Fruit fly (Drosophila melanogaster): ENCODE results near the gene CG15772.

Gene CG15772

dm6 chrX:5741625-5742024 lies 10.4 kb upstream of the CG15772 start:
- no peak for TF ChIP-seq noc (tag; optimal IDR thresholded peaks at IDR 0.05)

dm6 chrX:5744277-5744846 lies 7.7 kb upstream of the CG15772 start:
- TF ChIP-seq noc (tag; optimal IDR thresholded peaks at IDR 0.05) = no peak

dm6 chrX:5744992-5745732 lies 6.9 kb upstream of the CG15772 start:
- peak; percentile 16 for TF ChIP-seq noc (tag; optimal IDR thresholded peaks at IDR 0.05)

dm6 chrX:5745840-5746815 lies 5.9 kb upstream of the CG15772 start:
- peak; percentile 75 for TF ChIP-seq noc (tag; optimal IDR thresholded peaks at IDR 0.05)

- TF ChIP-seq noc (tag; optimal IDR thresholded peaks at IDR 0.05) = peak; percentile 88
Observed at dm6 chrX:5746864-5747861, 4.9 kb upstream of the CG15772 start, which contains the start of the genes IntS6 and Rtel1. TSS of gene IntS6 (minus strand) at chrX:5747254. TSS of gene Rtel1 (plus strand) at chrX:5747747.

dm6 chrX:5752838-5753237 lies 789 bp downstream of the CG15772 start:
- TF ChIP-seq noc (tag; optimal IDR thresholded peaks at IDR 0.05) = no peak

dm6 chrX:5754837-5755828 lies 3.1 kb downstream of the CG15772 start, which contains the start of the genes lin-52 and CG15771:
TSS of gene lin-52 (minus strand) at chrX:5754958.
TSS of gene CG15771 (plus strand) at chrX:5755574.
- TF ChIP-seq noc (tag; optimal IDR thresholded peaks at IDR 0.05) = peak; percentile 96

- no peak for TF ChIP-seq noc (tag; optimal IDR thresholded peaks at IDR 0.05)
Observed at dm6 chrX:5756146-5756545, 4.1 kb downstream of the CG15772 start.

dm6 chrX:5763443-5764000 lies 11.5 kb downstream of the CG15772 start:
- no peak for TF ChIP-seq noc (tag; optimal IDR thresholded peaks at IDR 0.05)

- TF ChIP-seq noc (tag; optimal IDR thresholded peaks at IDR 0.05) = peak; percentile 46
Observed at dm6 chrX:5764001-5764892, 12.2 kb downstream of the CG15772 start, which contains the start of the genes MAPk-Ak2 and CG42699. TSS of gene MAPk-Ak2 (minus strand) at chrX:5764203. TSS of gene CG42699 (plus strand) at chrX:5764553.

- TF ChIP-seq noc (tag; optimal IDR thresholded peaks at IDR 0.05) = no peak
Observed at dm6 chrX:5766732-5767131, 14.7 kb downstream of the CG15772 start.

- no peak for TF ChIP-seq noc (tag; optimal IDR thresholded peaks at IDR 0.05)
Observed at dm6 chrX:5768602-5769251, 16.7 kb downstream of the CG15772 start.

All from whole organism, larva.